Fruit fly (Drosophila melanogaster) whole organism, prepupa: ENCODE results near the gene Traf-like.

Source experiments
- Blimp-1 ChIP-seq: fragments of 200-800 bp; sonication (Bioruptor generic); optimal IDR thresholded peaks from 3 replicates; lab custom pipeline; 2017; ENCODE audit warnings: missing biosample characterization, missing genetic modification characterization, mild to moderate bottlenecking, moderate library complexity, missing genetic modification reagents
- CG10669 ChIP-seq: fragments of 200-800 bp; sonication (Bioruptor generic); optimal IDR thresholded peaks from 3 replicates; lab custom pipeline; 2018; ENCODE audit warnings: missing biosample characterization, mild to moderate bottlenecking, missing genetic modification characterization, moderate library complexity
- CG11294 ChIP-seq: fragments of 200-800 bp; sonication (Bioruptor generic); IDR thresholded peaks from 2 replicates; pipeline ENCODE4 v1.3.6; 2022; ENCODE audit warnings: missing biosample characterization, missing genetic modification characterization
- CG15336 ChIP-seq: fragments of 200-800 bp; sonication (Bioruptor generic); IDR thresholded peaks from 2 replicates; pipeline ENCODE4 v1.3.6; 2022; ENCODE audit warnings: missing biosample characterization, missing genetic modification characterization
- CG1621 ChIP-seq: fragments of 200-800 bp; sonication (Bioruptor generic); optimal IDR thresholded peaks from 3 replicates; lab custom pipeline; 2018; ENCODE audit warnings: missing biosample characterization, mild to moderate bottlenecking, missing genetic modification characterization
- CG16779 ChIP-seq: fragments of 200-800 bp; sonication (Bioruptor generic); optimal IDR thresholded peaks from 3 replicates; lab custom pipeline; 2017; ENCODE audit warnings: missing biosample characterization, mild to moderate bottlenecking, missing genetic modification characterization
- CG31627 ChIP-seq: fragments of 200-800 bp; sonication (Bioruptor generic); optimal IDR thresholded peaks from 3 replicates; lab custom pipeline; 2016; ENCODE audit warnings: missing biosample characterization, missing genetic modification characterization
- CG32006 ChIP-seq: fragments of 200-800 bp; sonication (Bioruptor generic); optimal IDR thresholded peaks from 3 replicates; lab custom pipeline; 2017; ENCODE audit warnings: missing biosample characterization, mild to moderate bottlenecking, missing genetic modification characterization
- CG3919 ChIP-seq: fragments of 200-800 bp; sonication (Bioruptor generic); optimal IDR thresholded peaks from 3 replicates; lab custom pipeline; 2016; ENCODE audit warnings: missing biosample characterization, missing genetic modification characterization
- CG6163 ChIP-seq: fragments of 200-800 bp; sonication (Bioruptor generic); IDR thresholded peaks from 3 replicates; pipeline ENCODE4 v1.3.6; 2022; ENCODE audit warnings: missing biosample characterization, missing genetic modification characterization
- CG6276 ChIP-seq: fragments of 200-800 bp; sonication (Bioruptor generic); optimal IDR thresholded peaks from 2 replicates; lab custom pipeline; 2017; ENCODE audit warnings: missing biosample characterization, mild to moderate bottlenecking, missing genetic modification characterization
- CG6792 ChIP-seq: fragments of 200-800 bp; sonication (Bioruptor generic); optimal IDR thresholded peaks from 3 replicates; lab custom pipeline; 2016; ENCODE audit warnings: missing biosample characterization, missing genetic modification characterization
- CG6808 ChIP-seq: fragments of 200-800 bp; sonication (Bioruptor generic); optimal IDR thresholded peaks from 3 replicates; lab custom pipeline; 2017; ENCODE audit warnings: missing biosample characterization, missing genetic modification characterization, mild to moderate bottlenecking, moderate library complexity, missing genetic modification reagents
- CG6854 ChIP-seq: fragments of 200-800 bp; sonication (Bioruptor generic); optimal IDR thresholded peaks from 2 replicates; lab custom pipeline; 2017; ENCODE audit warnings: missing biosample characterization, mild to moderate bottlenecking, missing genetic modification characterization
- CG8319 ChIP-seq: fragments of 200-800 bp; sonication (Bioruptor generic); optimal IDR thresholded peaks from 3 replicates; lab custom pipeline; 2016; ENCODE audit warnings: missing biosample characterization, missing genetic modification characterization
- CG8632 ChIP-seq: fragments of 200-800 bp; sonication (Bioruptor generic); optimal IDR thresholded peaks from 3 replicates; lab custom pipeline; 2016; ENCODE audit warnings: missing biosample characterization, missing genetic modification characterization
- CG9139 ChIP-seq: fragments of 200-800 bp; sonication (Bioruptor generic); optimal IDR thresholded peaks from 3 replicates; lab custom pipeline; 2017; ENCODE audit warnings: missing biosample characterization, mild to moderate bottlenecking, missing genetic modification characterization
- Eip75B ChIP-seq: fragments of 200-800 bp; sonication (Bioruptor generic); optimal IDR thresholded peaks from 3 replicates; lab custom pipeline; 2016; ENCODE audit warnings: missing biosample characterization, missing genetic modification characterization
- Eip78C ChIP-seq: fragments of 200-800 bp; sonication (Bioruptor generic); peaks from one replicate; lab custom pipeline; 2016; ENCODE audit warnings: missing biosample characterization, missing genetic modification characterization
- Ets21C ChIP-seq: fragments of 200-800 bp; sonication (Bioruptor generic); optimal IDR thresholded peaks from 3 replicates; lab custom pipeline; 2016; ENCODE audit warnings: missing biosample characterization, missing genetic modification characterization
- Ets96B ChIP-seq: fragments of 200-800 bp; optimal IDR thresholded peaks from 2 replicates; lab custom pipeline; 2019; ENCODE audit warnings: missing biosample characterization, mild to moderate bottlenecking, missing genetic modification characterization, moderate library complexity
- Hr39 ChIP-seq: fragments of 200-800 bp; sonication (Bioruptor generic); optimal IDR thresholded peaks from 2 replicates; lab custom pipeline; 2016; ENCODE audit warnings: missing biosample characterization, missing genetic modification characterization
- Hr4 ChIP-seq: fragments of 200-800 bp; sonication (Bioruptor generic); optimal IDR thresholded peaks from 3 replicates; lab custom pipeline; 2016; ENCODE audit warnings: missing biosample characterization, missing genetic modification characterization
- Met ChIP-seq: fragments of 200-800 bp; sonication (Bioruptor generic); optimal IDR thresholded peaks from 3 replicates; lab custom pipeline; 2016; ENCODE audit warnings: missing biosample characterization, missing genetic modification characterization
- OdsH ChIP-seq: fragments of 200-800 bp; sonication (Bioruptor generic); optimal IDR thresholded peaks from 3 replicates; lab custom pipeline; 2016; ENCODE audit warnings: missing biosample characterization, missing genetic modification characterization
- Smox ChIP-seq: fragments of 200-800 bp; sonication (Bioruptor generic); optimal IDR thresholded peaks from 3 replicates; lab custom pipeline; 2016; ENCODE audit warnings: missing biosample characterization, missing genetic modification characterization
- Sox102F ChIP-seq: fragments of 200-800 bp; sonication (Bioruptor generic); optimal IDR thresholded peaks from 2 replicates; lab custom pipeline; 2016; ENCODE audit warnings: missing biosample characterization, mild to moderate bottlenecking, missing genetic modification characterization
- Sox14 ChIP-seq: fragments of 200-800 bp; sonication (Bioruptor generic); optimal IDR thresholded peaks from 3 replicates; lab custom pipeline; 2016; ENCODE audit warnings: missing biosample characterization, missing genetic modification characterization
- Sox15 ChIP-seq: fragments of 200-800 bp; sonication (Bioruptor generic); optimal IDR thresholded peaks from 3 replicates; lab custom pipeline; 2016; ENCODE audit warnings: missing biosample characterization, missing genetic modification characterization
- achi ChIP-seq: fragments of 200-800 bp; sonication (Bioruptor generic); optimal IDR thresholded peaks from 3 replicates; lab custom pipeline; 2016; ENCODE audit warnings: missing biosample characterization, missing genetic modification characterization
- acj6 ChIP-seq: fragments of 200-800 bp; sonication (Bioruptor generic); optimal IDR thresholded peaks from 3 replicates; lab custom pipeline; 2016; ENCODE audit warnings: missing biosample characterization, missing genetic modification characterization
- cyc ChIP-seq: fragments of 200-800 bp; sonication (Bioruptor generic); optimal IDR thresholded peaks from 3 replicates; lab custom pipeline; 2016; ENCODE audit warnings: missing biosample characterization, missing genetic modification characterization
- dsx ChIP-seq: fragments of 200-800 bp; optimal IDR thresholded peaks from 3 replicates; lab custom pipeline; 2019; ENCODE audit warnings: missing biosample characterization, mild to moderate bottlenecking, missing genetic modification characterization, moderate library complexity; ENCODE audit not compliant: poor library complexity, severe bottlenecking
- eg ChIP-seq: fragments of 200-800 bp; sonication (Bioruptor generic); IDR thresholded peaks from 3 replicates; pipeline ENCODE4 v1.3.6; 2022; ENCODE audit warnings: missing biosample characterization, missing genetic modification characterization
- esn ChIP-seq: fragments of 200-800 bp; sonication (Bioruptor generic); optimal IDR thresholded peaks from 2 replicates; lab custom pipeline; 2016; ENCODE audit warnings: missing biosample characterization, mild to moderate bottlenecking, missing genetic modification characterization, moderate library complexity
- fd85E ChIP-seq: fragments of 200-800 bp; sonication (Bioruptor generic); optimal IDR thresholded peaks from 3 replicates; lab custom pipeline; 2016; ENCODE audit warnings: missing biosample characterization, missing genetic modification characterization
- fkh ChIP-seq: fragments of 200-800 bp; sonication (Bioruptor generic); optimal IDR thresholded peaks from 3 replicates; lab custom pipeline; 2017; ENCODE audit warnings: missing biosample characterization, mild to moderate bottlenecking, missing genetic modification characterization, moderate library complexity
- lz ChIP-seq: fragments of 200-800 bp; sonication (Bioruptor generic); optimal IDR thresholded peaks from 3 replicates; lab custom pipeline; 2016; ENCODE audit warnings: missing biosample characterization, missing genetic modification characterization
- net ChIP-seq: fragments of 200-800 bp; sonication (Bioruptor generic); optimal IDR thresholded peaks from 3 replicates; lab custom pipeline; 2016; ENCODE audit warnings: missing biosample characterization, missing genetic modification characterization
- pdm3 ChIP-seq: fragments of 200-800 bp; sonication (Bioruptor generic); optimal IDR thresholded peaks from 3 replicates; lab custom pipeline; 2016; ENCODE audit warnings: missing biosample characterization, missing genetic modification characterization
- ss ChIP-seq, 2 experiments: fragments of 200-800 bp; sonication (Bioruptor generic); optimal IDR thresholded peaks; 2 replicates in 1 of 2; 3 replicates in 1 of 2; lab custom pipeline; 2017 to 2018; ENCODE audit warnings: mild to moderate bottlenecking in 2 of 2, missing biosample characterization in 2 of 2, missing genetic modification characterization in 2 of 2, moderate library complexity in 1 of 2
- svp ChIP-seq: fragments of 200-800 bp; sonication (Bioruptor generic); peaks from one replicate; lab custom pipeline; 2016; ENCODE audit warnings: missing biosample characterization, missing genetic modification characterization
- topi ChIP-seq: fragments of 200-800 bp; sonication (Bioruptor generic); optimal IDR thresholded peaks from 3 replicates; lab custom pipeline; 2016; ENCODE audit warnings: missing biosample characterization, missing genetic modification characterization
- vri ChIP-seq: fragments of 200-800 bp; sonication (Bioruptor generic); optimal IDR thresholded peaks from 3 replicates; lab custom pipeline; 2016; ENCODE audit warnings: missing biosample characterization, mild to moderate bottlenecking, missing genetic modification characterization

Gene Traf-like

dm6 chrX:16421899-16422412 lies 7.1 kb downstream of the Traf-like start, which contains the start of gene AnxB11 (continued):
- TF ChIP-seq ss (GFP tag; optimal IDR thresholded peaks at IDR 0.05; lab: Kevin White, UChicago) (peak in 1 of 2 experiments; percentile 9), fd85E (GFP tag; lab: Kevin White, UChicago) (no peak), CG6276 (GFP tag; lab: Kevin White, UChicago) (no peak), achi (GFP tag; lab: Kevin White, UChicago) (peak; percentile 9), CG6792 (GFP tag; lab: Kevin White, UChicago) (no peak), Ets21C (GFP tag; lab: Kevin White, UChicago) (no peak), CG15336 (GFP tag; lab: Robert Waterston, UW) (no peak), eg (GFP tag; lab: Robert Waterston, UW) (no peak)

DNA sequence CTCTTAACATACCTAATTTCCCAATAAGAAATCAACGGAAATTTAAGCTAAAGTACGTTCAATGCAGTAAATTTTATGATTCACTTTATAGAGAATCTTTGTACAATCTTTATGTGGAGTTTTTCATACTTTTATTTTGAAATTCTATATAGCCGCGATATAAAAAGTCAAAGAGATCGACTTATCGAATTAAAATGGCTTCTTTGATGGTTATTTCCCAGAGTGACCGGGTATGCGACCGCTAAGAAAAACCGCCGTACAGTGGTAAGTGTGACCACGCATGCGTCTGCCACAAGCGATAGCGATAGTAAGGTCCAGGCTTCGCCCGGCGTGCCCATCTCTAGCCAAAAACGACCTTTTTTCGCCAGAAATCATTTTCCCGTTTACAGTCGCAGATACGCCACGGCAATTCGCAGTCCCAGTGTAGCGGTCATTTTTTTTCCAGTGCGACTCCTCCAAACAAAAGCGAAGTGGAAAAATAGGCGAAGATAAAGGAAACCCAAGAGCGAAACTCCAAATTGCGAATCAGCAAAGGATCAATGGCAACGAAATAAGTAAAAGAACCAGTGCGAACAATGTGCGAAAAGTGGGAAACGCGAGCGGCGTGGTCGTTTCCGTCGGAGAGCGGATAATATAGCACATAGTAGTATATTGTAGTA lies 7.7 kb downstream of the Traf-like start, which contains the start of gene hang:
hang (plus strand) TSS at position 366 of the 659 bp plus-strand sequence.
- TF ChIP-seq pdm3 (GFP tag; lab: Kevin White, UChicago) (peak; percentile 16), ss (GFP tag; optimal IDR thresholded peaks at IDR 0.05; lab: Kevin White, UChicago) (peak; percentile 60 to 62), eg (GFP tag; lab: Robert Waterston, UW) (peak; percentile 70), Ets96B (tag; lab: Kevin White, UChicago) (peak; percentile 12), CG10669 (GFP tag; lab: Kevin White, UChicago) (peak; percentile 4), CG6854 (GFP tag; lab: Kevin White, UChicago) (peak; percentile 64), lz (GFP tag; lab: Kevin White, UChicago) (peak; percentile 25), Met (GFP tag; lab: Kevin White, UChicago) (no peak), cyc (GFP tag; lab: Kevin White, UChicago) (peak; percentile 12), CG32006 (GFP tag; lab: Kevin White, UChicago) (no peak), Sox14 (GFP tag; lab: Kevin White, UChicago) (peak; percentile 55), Ets21C (GFP tag; lab: Kevin White, UChicago) (no peak), CG6808 (GFP tag; lab: Kevin White, UChicago) (peak; percentile 29), Blimp-1 (GFP tag; lab: Kevin White, UChicago) (peak; percentile 58), fd85E (GFP tag; lab: Kevin White, UChicago) (peak; percentile 46), CG1621 (tag; lab: Kevin White, UChicago) (peak; percentile 89), CG31627 (GFP tag; lab: Kevin White, UChicago) (peak; percentile 18), Sox102F (GFP tag; lab: Kevin White, UChicago) (peak; percentile 38), Eip75B (GFP tag; lab: Kevin White, UChicago) (peak; percentile 27), dsx (GFP tag; lab: Kevin White, UChicago) (peak; percentile 54), svp (GFP tag; lab: Kevin White, UChicago) (peak; percentile 76), OdsH (GFP tag; lab: Kevin White, UChicago) (peak; percentile 7), CG11294 (GFP tag; lab: Robert Waterston, UW) (no peak), CG6792 (GFP tag; lab: Kevin White, UChicago) (no peak), CG6163 (GFP tag; lab: Robert Waterston, UW) (peak; percentile 12; the same call in 1 of the 3 replicates), topi (GFP tag; lab: Kevin White, UChicago) (peak; percentile 27), fkh (GFP tag; lab: Kevin White, UChicago) (no peak), Smox (GFP tag; lab: Kevin White, UChicago) (peak; percentile 5), Sox15 (GFP tag; lab: Kevin White, UChicago) (no peak), Hr4 (GFP tag; lab: Kevin White, UChicago) (no peak), CG6276 (GFP tag; lab: Kevin White, UChicago) (peak; percentile 46), esn (peak; percentile 61), acj6 (peak; percentile 6), vri (GFP tag; lab: Kevin White, UChicago) (peak; percentile 48), CG8319 (no peak), CG9139 (GFP tag; lab: Kevin White, UChicago) (peak; percentile 28), CG16779 (tag; lab: Kevin White, UChicago) (peak; percentile 60), net (peak; percentile 40), CG3919 (GFP tag; lab: Kevin White, UChicago) (peak; percentile 66), Hr39 (GFP tag; lab: Kevin White, UChicago) (peak; percentile 0), Eip78C (GFP tag; lab: Kevin White, UChicago) (peak; percentile 87), CG8632 (GFP tag; lab: Kevin White, UChicago) (no peak), CG15336 (GFP tag; lab: Robert Waterston, UW) (0 out of 2 replicates have a peak, but pooled peaks have one; percentile 18)
- TF ChIP-seq, all 60 proteins: peak for 33
